Worm (Caenorhabditis elegans): ENCODE data around the gene dgk-1.

Gene dgk-1

DNA sequence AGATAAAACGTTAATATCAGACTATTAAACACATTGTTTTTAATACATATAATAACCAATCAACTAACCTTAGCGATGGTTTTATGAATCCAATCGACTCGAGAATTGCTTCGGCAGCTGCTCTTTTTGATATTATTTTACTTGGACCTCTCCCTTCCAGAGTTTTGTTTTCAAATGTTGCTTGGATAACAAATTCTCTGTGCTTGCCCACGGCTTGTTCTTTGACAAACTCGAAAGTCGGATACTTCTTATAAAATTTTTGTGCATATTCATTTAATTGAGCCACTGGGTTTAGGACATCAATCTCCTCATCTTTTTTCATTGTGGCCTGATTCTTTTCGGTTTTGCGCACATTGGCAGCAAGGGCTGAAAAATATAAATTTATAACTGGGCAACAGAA is 33.8 kb upstream of the dgk-1 start, which contains the start of gene F55A4.3:
Gene F55A4.3 (minus strand): TSS at position 101 of the 400 bp plus-strand sequence.
- no peak for TF ChIP-seq ces-1 (GFP tag; optimal IDR thresholded peaks at IDR 0.05)
- no peak for TF ChIP-seq ZK546.5 (tag; optimal IDR thresholded peaks at IDR 0.05)
- no peak for TF ChIP-seq F37D6.2 (tag; optimal IDR thresholded peaks at IDR 0.05)

- TF ChIP-seq tag-97 (GFP tag; IDR thresholded peaks at IDR 0.05) (no peak), nhr-10 (tag; optimal IDR thresholded peaks at IDR 0.05) (no peak), daf-19 (GFP tag; conservative IDR thresholded peaks at IDR 0.05) (no peak), nhr-41 (GFP tag; IDR thresholded peaks at IDR 0.05) (no peak), hlh-30 (tag; optimal IDR thresholded peaks at IDR 0.05; ENCODE audit: insufficient read depth) (peak; percentile 22), nhr-77 (tag; optimal IDR thresholded peaks at IDR 0.05) (no peak), spr-1 (tag; optimal IDR thresholded peaks at IDR 0.05) (no peak), zfp-2 (tag; optimal IDR thresholded peaks at IDR 0.05) (no peak), nhr-48 (tag; optimal IDR thresholded peaks at IDR 0.05) (no peak), aha-1 (tag) (peak; percentile 93), fos-1 (tag; optimal IDR thresholded peaks at IDR 0.05) (no peak), dmd-8 (GFP tag; IDR thresholded peaks at IDR 0.05) (no peak), Y48G9A.11 (GFP tag; IDR thresholded peaks at IDR 0.05) (no peak), jun-1 (tag; optimal IDR thresholded peaks at IDR 0.05) (no peak), daf-8 (GFP tag; IDR thresholded peaks at IDR 0.05) (no peak), R02D3.7 (tag; optimal IDR thresholded peaks at IDR 0.05) (no peak), D1046.2 (GFP tag; IDR thresholded peaks at IDR 0.05) (no peak), fkh-10 (GFP tag; optimal IDR thresholded peaks at IDR 0.05) (no peak), nhr-42 (GFP tag; IDR thresholded peaks at IDR 0.05) (no peak), unc-130 (GFP tag; optimal IDR thresholded peaks at IDR 0.05) (no peak), unc-62 (GFP tag; optimal IDR thresholded peaks at IDR 0.05 in 1 of 2) (peak in 1 of 2 experiments; percentile 37), unc-62 (tag; optimal IDR thresholded peaks at IDR 0.05) (no peak), lin-39 (tag; optimal IDR thresholded peaks at IDR 0.05) (no peak), hif-1 (tag; optimal IDR thresholded peaks at IDR 0.05) (no peak), T20F7.1 (GFP tag; optimal IDR thresholded peaks at IDR 0.05) (no peak), ztf-7 (tag; optimal IDR thresholded peaks at IDR 0.05) (no peak), set-16 (GFP tag; IDR thresholded peaks at IDR 0.05) (peak; percentile 93), egl-43 (GFP tag; IDR thresholded peaks at IDR 0.05) (no peak; the same call in none of the 2 replicates), zfp-3 (GFP tag; conservative IDR thresholded peaks at IDR 0.05) (no peak), mdl-1 (tag; optimal IDR thresholded peaks at IDR 0.05) (peak in 1 of 2 experiments; percentile 35), snpc-4 (tag; optimal IDR thresholded peaks at IDR 0.05) (no peak), T26A8.4 (GFP tag; IDR thresholded peaks at IDR 0.05) (no peak), gei-8 (GFP tag; optimal IDR thresholded peaks at IDR 0.05) (no peak), F26F4.8 (GFP tag; conservative IDR thresholded peaks at IDR 0.05) (no peak), nhr-6 (tag; optimal IDR thresholded peaks at IDR 0.05) (no peak), skn-1 (tag; optimal IDR thresholded peaks at IDR 0.05) (no peak), vab-7 (GFP tag; IDR thresholded peaks at IDR 0.05) (no peak), lin-29 (GFP tag; IDR thresholded peaks at IDR 0.05) (no peak), ctbp-1 (GFP tag; IDR thresholded peaks at IDR 0.05) (peak; percentile 60; the same call in 1 of the 2 replicates), ceh-20 (GFP tag; IDR thresholded peaks at IDR 0.05) (0 out of 2 replicates have a peak, but pooled peaks have one; percentile 22), mdt-29 (GFP tag; IDR thresholded peaks at IDR 0.05) (no peak), ceh-28 (tag; optimal IDR thresholded peaks at IDR 0.05) (no peak), ceh-62 (tag; optimal IDR thresholded peaks at IDR 0.05) (no peak), Y75B8A.6 (GFP tag; IDR thresholded peaks at IDR 0.05) (no peak), spr-3 (GFP tag; optimal IDR thresholded peaks at IDR 0.05) (no peak), nhr-76 (tag; optimal IDR thresholded peaks at IDR 0.05) (no peak), php-3 (GFP tag; IDR thresholded peaks at IDR 0.05) (no peak), dve-1 (tag; optimal IDR thresholded peaks at IDR 0.05; ENCODE audit: insufficient read depth) (no peak)
Measured at ce11 chrX:1021835-1022311, 30.6 kb upstream of the dgk-1 start.

Data from whole organism, L4 larva.